Worm (Caenorhabditis elegans): Measurements from ENCODE around the gene srh-167.

- TF ChIP-seq ceh-13 (GFP tag; optimal IDR thresholded peaks at IDR 0.05) (no peak), ama-1 (optimal IDR thresholded peaks at IDR 0.05) (no peak), tbx-37 (GFP tag; conservative IDR thresholded peaks at IDR 0.05) (no peak), hmbx-1 (tag; optimal IDR thresholded peaks at IDR 0.05) (no peak), pes-1 (GFP tag; IDR thresholded peaks at IDR 0.05) (no peak), flt-1 (GFP tag; IDR thresholded peaks at IDR 0.05) (no peak), tra-4 (tag; optimal IDR thresholded peaks at IDR 0.05) (no peak), sea-1 (GFP tag; conservative IDR thresholded peaks at IDR 0.05) (no peak), tbx-11 (GFP tag; IDR thresholded peaks at IDR 0.05) (no peak), aly-1 (tag; optimal IDR thresholded peaks at IDR 0.05) (no peak)
These were observed 4.7 kb upstream of the srh-167 start, which contains the start of gene F57G8.7 for ce11 chrV:16328849-16329248.
